Worm (Caenorhabditis elegans): Measurements from ENCODE around the gene C04A11.5.

Gene C04A11.5

DNA sequence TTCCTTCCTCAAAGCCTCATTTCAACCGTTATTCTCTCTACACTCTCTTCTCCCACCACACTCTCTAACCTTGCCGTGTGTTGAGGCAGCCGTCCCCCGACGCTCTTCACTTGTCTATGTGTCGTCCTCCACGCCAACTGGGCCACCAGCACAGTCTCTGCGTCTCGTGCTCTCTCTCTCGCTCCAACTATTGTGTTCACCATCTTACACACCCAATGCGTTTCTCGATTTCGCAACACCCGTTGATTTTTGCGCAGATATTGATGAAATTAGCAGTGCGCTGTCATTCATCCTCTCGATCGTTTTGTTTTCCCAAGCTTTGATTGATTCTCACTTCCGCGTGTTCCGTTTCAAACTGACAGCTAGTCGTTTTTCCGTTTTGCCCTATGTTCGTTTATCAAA, 22.7 kb downstream of the C04A11.5 start (continued):
- TF ChIP-seq ctbp-1 (GFP tag; IDR thresholded peaks at IDR 0.05) (0 out of 2 replicates have a peak, but pooled peaks have one; percentile 50), mdl-1 (tag; optimal IDR thresholded peaks at IDR 0.05) (peak in 1 of 2 experiments; percentile 68), nhr-28 (tag; optimal IDR thresholded peaks at IDR 0.05) (peak; percentile 10), egl-43 (GFP tag; IDR thresholded peaks at IDR 0.05) (peak; percentile 75), F37D6.2 (tag; optimal IDR thresholded peaks at IDR 0.05) (peak; percentile 43), tra-1 (GFP tag; IDR thresholded peaks at IDR 0.05) (peak; percentile 27; the same call in 1 of the 2 replicates), daf-19 (GFP tag; conservative IDR thresholded peaks at IDR 0.05) (no peak), mdt-29 (GFP tag; IDR thresholded peaks at IDR 0.05) (no peak), hlh-30 (tag; optimal IDR thresholded peaks at IDR 0.05; ENCODE audit: insufficient read depth) (peak; percentile 58), nhr-10 (tag; optimal IDR thresholded peaks at IDR 0.05) (no peak), unc-62 (GFP tag; optimal IDR thresholded peaks at IDR 0.05 in 1 of 2) (peak in 1 of 2 experiments; percentile 98), unc-62 (tag; optimal IDR thresholded peaks at IDR 0.05) (no peak), nhr-237 (tag; optimal IDR thresholded peaks at IDR 0.05) (no peak)

DNA sequence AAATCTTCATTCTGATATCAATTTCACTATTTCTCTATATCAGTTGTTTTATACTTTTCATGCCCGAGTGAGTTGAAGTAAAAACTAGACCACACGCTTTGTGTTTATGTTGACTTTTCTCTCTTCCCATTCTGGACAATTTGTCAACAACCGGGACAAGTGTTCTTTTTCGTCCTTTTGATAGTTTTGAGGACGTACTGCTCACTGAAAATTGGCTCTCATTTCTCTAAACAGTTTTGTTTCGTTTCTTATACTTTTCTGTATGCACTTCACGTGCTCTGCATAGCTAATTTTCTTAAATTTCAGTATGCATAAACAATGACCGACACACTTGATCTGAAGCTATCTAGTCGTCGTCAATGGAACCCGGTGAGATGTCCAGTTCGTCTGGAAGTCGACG, 23.3 kb downstream of the C04A11.5 start, which contains the start of gene adm-2:
Gene adm-2 (plus strand): TSS at position 301 of the 400 bp plus-strand sequence.
- TF ChIP-seq Y105C5A.15 (GFP tag; IDR thresholded peaks at IDR 0.05) = no peak
- TF ChIP-seq daf-16 (GFP tag; optimal IDR thresholded peaks at IDR 0.05) = no peak
- peak; percentile 39 for TF ChIP-seq daf-16 (tag; optimal IDR thresholded peaks at IDR 0.05)

- TF ChIP-seq lir-3 (tag; optimal IDR thresholded peaks at IDR 0.05) (no peak), ctbp-1 (GFP tag; IDR thresholded peaks at IDR 0.05) (no peak), snpc-4 (tag; optimal IDR thresholded peaks at IDR 0.05) (peak; percentile 52)
Measured at ce11 chrX:13690333-13690732, 25.9 kb downstream of the C04A11.5 start.

DNA sequence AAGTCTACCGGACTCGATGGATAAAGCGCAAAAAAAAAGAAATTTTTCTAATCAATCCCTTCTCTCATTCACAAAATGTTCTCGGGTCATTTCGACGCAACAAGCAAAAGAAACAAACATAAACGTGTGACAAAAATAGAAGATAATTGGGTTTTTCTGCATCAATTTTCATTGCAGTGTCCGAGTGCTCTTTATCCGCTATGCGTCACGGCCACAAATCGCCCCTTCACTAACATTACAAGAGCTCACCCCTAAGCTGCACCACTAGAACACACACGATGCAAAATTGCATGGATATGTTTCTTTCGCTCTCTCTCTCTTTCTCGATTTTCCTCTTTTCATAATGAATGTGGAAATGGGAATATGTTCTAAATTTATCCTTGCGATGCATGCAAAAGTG, 31.8 kb downstream of the C04A11.5 start:
- TF ChIP-seq pqm-1 (tag; optimal IDR thresholded peaks at IDR 0.05) (no peak), unc-62 (GFP tag; optimal IDR thresholded peaks at IDR 0.05 in 1 of 2) (peak in 1 of 2 experiments; percentile 55), unc-62 (tag; optimal IDR thresholded peaks at IDR 0.05) (no peak)

ce11 chrX:13697520-13697919, 33.1 kb downstream of the C04A11.5 start:
- no peak for TF ChIP-seq lin-15B (tag; optimal IDR thresholded peaks at IDR 0.05)
- TF ChIP-seq nhr-102 (tag; optimal IDR thresholded peaks at IDR 0.05) = no peak
- 0 out of 2 replicates have a peak, but pooled peaks have one; percentile 20 for TF ChIP-seq dmd-9 (GFP tag; IDR thresholded peaks at IDR 0.05)

- peak; percentile 92 for TF ChIP-seq mxl-3 (GFP tag; optimal IDR thresholded peaks at IDR 0.05)
- TF ChIP-seq fkh-10 (GFP tag; optimal IDR thresholded peaks at IDR 0.05) = peak; percentile 99
- peak; percentile 82; the same call in 1 of the 2 replicates for TF ChIP-seq nhr-41 (GFP tag; IDR thresholded peaks at IDR 0.05)
- peak; percentile 86 for TF ChIP-seq mxl-2 (GFP tag; conservative IDR thresholded peaks at IDR 0.05)
- TF ChIP-seq snpc-4 (tag; optimal IDR thresholded peaks at IDR 0.05) = peak; percentile 0
- TF ChIP-seq lin-38 (GFP tag; IDR thresholded peaks at IDR 0.05) = peak; percentile 91
- peak; percentile 99 for TF ChIP-seq rbr-2 (tag; optimal IDR thresholded peaks at IDR 0.05)
- peak; percentile 70; the same call in 1 of the 2 replicates for TF ChIP-seq snpc-1.2 (GFP tag; IDR thresholded peaks at IDR 0.05)
- TF ChIP-seq lin-29 (GFP tag; IDR thresholded peaks at IDR 0.05) = peak; percentile 94
- TF ChIP-seq daf-12 (tag; optimal IDR thresholded peaks at IDR 0.05) = no peak
- TF ChIP-seq spr-3 (GFP tag; optimal IDR thresholded peaks at IDR 0.05) = peak; percentile 98
- TF ChIP-seq nhr-48 (tag; optimal IDR thresholded peaks at IDR 0.05) = peak; percentile 98
- peak; percentile 94 for TF ChIP-seq Y5F2A.4 (GFP tag; optimal IDR thresholded peaks at IDR 0.05)
- peak; percentile 86 for TF ChIP-seq egl-27 (tag; optimal IDR thresholded peaks at IDR 0.05)
- TF ChIP-seq nhr-76 (tag; optimal IDR thresholded peaks at IDR 0.05) = peak; percentile 85
- TF ChIP-seq ceh-44 (GFP tag; IDR thresholded peaks at IDR 0.05) = peak; percentile 83
- TF ChIP-seq mdl-1 (tag; optimal IDR thresholded peaks at IDR 0.05) = peak; percentile 93 to 94
- peak; percentile 99 for TF ChIP-seq F37D6.2 (tag; optimal IDR thresholded peaks at IDR 0.05)
- peak; percentile 93 for TF ChIP-seq mdt-29 (GFP tag; IDR thresholded peaks at IDR 0.05)
- TF ChIP-seq ztf-7 (tag; optimal IDR thresholded peaks at IDR 0.05) = peak; percentile 96
- TF ChIP-seq lin-1 (GFP tag; IDR thresholded peaks at IDR 0.05) = peak; percentile 87
- TF ChIP-seq pha-4 (GFP tag; IDR thresholded peaks at IDR 0.05) = peak; percentile 97
- peak; percentile 77 for TF ChIP-seq pha-4 (tag; optimal IDR thresholded peaks at IDR 0.05)
- TF ChIP-seq Y48G9A.11 (GFP tag; IDR thresholded peaks at IDR 0.05) = 0 out of 2 replicates have a peak, but pooled peaks have one; percentile 59
Measured at ce11 chrX:13700642-13701233, 36.4 kb downstream of the C04A11.5 start.
